Worm (Caenorhabditis elegans) whole organism, late embryonic: Measurements from ENCODE around the gene metl-9.
A peak's percentile ranks its signal among the peaks of the same experiment; 100 is the strongest.

Experiments used
- C08G9.2 ChIP-seq: sonication (generic microtip); optimal IDR thresholded peaks from 2 replicates; lab custom pipeline; 2016; ENCODE audit warnings: mild to moderate bottlenecking, missing genetic modification characterization, moderate library complexity, missing compliant biosample characterization
- F13H6.1 ChIP-seq: sonication (generic microtip); optimal IDR thresholded peaks from 2 replicates; lab custom pipeline; 2016; ENCODE audit warnings: missing genetic modification characterization, missing compliant biosample characterization
- T23F11.4 ChIP-seq: fragments of 200-800 bp; sonication (Bioruptor generic); optimal IDR thresholded peaks from 2 replicates; lab custom pipeline; 2018; ENCODE audit warnings: mild to moderate bottlenecking, missing genetic modification characterization, missing compliant biosample characterization
- Y22D7AL.16 ChIP-seq: sonication (generic microtip); optimal IDR thresholded peaks from 2 replicates; lab custom pipeline; 2016; ENCODE audit warnings: missing genetic modification characterization, missing compliant biosample characterization
- ceh-14 ChIP-seq: sonication (generic microtip); optimal IDR thresholded peaks from 2 replicates; lab custom pipeline; 2016; ENCODE audit warnings: missing genotype, missing genetic modification characterization, missing compliant biosample characterization
- ceh-18 ChIP-seq: sonication (generic microtip); optimal IDR thresholded peaks from 2 replicates; lab custom pipeline; 2016; ENCODE audit warnings: missing genetic modification characterization, missing compliant biosample characterization
- ceh-19 ChIP-seq: fragments of 200-800 bp; sonication (Bioruptor generic); optimal IDR thresholded peaks from 2 replicates; lab custom pipeline; 2018; ENCODE audit warnings: mild to moderate bottlenecking, missing genetic modification characterization, missing compliant biosample characterization
- ceh-30 ChIP-seq: fragments of 150-350 bp; optimal IDR thresholded peaks from 2 replicates; lab custom pipeline; 2014; ENCODE audit warnings: missing biosample characterization, missing genetic modification characterization
- ceh-31 ChIP-seq: sonication (generic microtip); optimal IDR thresholded peaks from 2 replicates; lab custom pipeline; 2016; ENCODE audit warnings: missing genetic modification characterization, missing compliant biosample characterization
- ceh-34 ChIP-seq: sonication (generic microtip); optimal IDR thresholded peaks from 2 replicates; lab custom pipeline; 2016; ENCODE audit warnings: mild to moderate bottlenecking, missing genetic modification characterization, missing compliant biosample characterization
- ceh-48 ChIP-seq: sonication (generic microtip); optimal IDR thresholded peaks from 2 replicates; lab custom pipeline; 2016; ENCODE audit warnings: missing genetic modification characterization, inconsistent platforms, missing compliant biosample characterization
- ceh-6 ChIP-seq: fragments of 200-800 bp; sonication (Bioruptor generic); optimal IDR thresholded peaks from 2 replicates; lab custom pipeline; 2018; ENCODE audit warnings: mild to moderate bottlenecking, missing genetic modification characterization, missing compliant biosample characterization
- che-1 ChIP-seq: sonication (generic microtip); optimal IDR thresholded peaks from 2 replicates; lab custom pipeline; 2016; ENCODE audit warnings: mild to moderate bottlenecking, missing genetic modification characterization, missing compliant biosample characterization
- dve-1 ChIP-seq: sonication (generic microtip); optimal IDR thresholded peaks from 2 replicates; lab custom pipeline; 2017; ENCODE audit warnings: antibody characterized with exemption, mild to moderate bottlenecking, missing genetic modification characterization, missing compliant biosample characterization
- ets-4 ChIP-seq: sonication (generic microtip); optimal IDR thresholded peaks from 2 replicates; lab custom pipeline; 2016; ENCODE audit warnings: missing genetic modification characterization, missing compliant biosample characterization
- fkh-10 ChIP-seq: fragments of 150-350 bp; optimal IDR thresholded peaks from 2 replicates; lab custom pipeline; 2014; ENCODE audit warnings: missing biosample characterization, missing genetic modification reagents, missing genetic modification characterization
- fkh-6 ChIP-seq: sonication (generic microtip); optimal IDR thresholded peaks from 2 replicates; lab custom pipeline; 2016; ENCODE audit warnings: missing genetic modification characterization, missing compliant biosample characterization
- hlh-30 ChIP-seq: sonication (generic microtip); optimal IDR thresholded peaks from 2 replicates; lab custom pipeline; 2017; ENCODE audit warnings: antibody characterized with exemption, missing genetic modification characterization, missing compliant biosample characterization; ENCODE audit not compliant: insufficient read depth
- hlh-8 ChIP-seq: sonication (generic microtip); optimal IDR thresholded peaks from 2 replicates; lab custom pipeline; 2016; ENCODE audit warnings: missing genotype, missing genetic modification characterization, missing compliant biosample characterization
- lim-6 ChIP-seq: sonication (generic microtip); optimal IDR thresholded peaks from 2 replicates; lab custom pipeline; 2016; ENCODE audit warnings: missing genetic modification characterization, missing compliant biosample characterization
- lin-11 ChIP-seq: fragments of 200-800 bp; sonication (Bioruptor generic); optimal IDR thresholded peaks from 2 replicates; lab custom pipeline; 2018; ENCODE audit warnings: mild to moderate bottlenecking, missing genetic modification characterization, missing compliant biosample characterization
- nfya-1 ChIP-seq: sonication (generic microtip); optimal IDR thresholded peaks from 2 replicates; lab custom pipeline; 2017; ENCODE audit warnings: missing genetic modification characterization, mild to moderate bottlenecking, missing compliant biosample characterization, antibody characterized with exemption, moderate library complexity
- nhr-11 ChIP-seq: fragments of 150-350 bp; optimal IDR thresholded peaks from 2 replicates; lab custom pipeline; 2014; ENCODE audit warnings: missing biosample characterization, missing genetic modification characterization
- nhr-232 ChIP-seq: sonication (generic microtip); optimal IDR thresholded peaks from 2 replicates; lab custom pipeline; 2016; ENCODE audit warnings: missing genetic modification characterization, missing compliant biosample characterization
- odd-2 ChIP-seq: sonication (generic microtip); optimal IDR thresholded peaks from 2 replicates; lab custom pipeline; 2017; ENCODE audit warnings: antibody characterized with exemption, mild to moderate bottlenecking, missing genetic modification characterization, missing compliant biosample characterization
- pha-2 ChIP-seq: sonication (generic microtip); optimal IDR thresholded peaks from 2 replicates; lab custom pipeline; 2017; ENCODE audit warnings: mild to moderate bottlenecking, missing genetic modification characterization, missing compliant biosample characterization
- pha-4 ChIP-seq: fragments of 150-350 bp; optimal IDR thresholded peaks from 2 replicates; lab custom pipeline; 2018; ENCODE audit warnings: missing biosample characterization, missing genetic modification reagents, missing genetic modification characterization
- pqm-1 ChIP-seq: sonication (generic microtip); optimal IDR thresholded peaks from 2 replicates; lab custom pipeline; 2016; ENCODE audit warnings: missing genetic modification characterization, missing compliant biosample characterization
- pros-1 ChIP-seq: fragments of 150-350 bp; optimal IDR thresholded peaks from 2 replicates; lab custom pipeline; 2014; ENCODE audit warnings: missing biosample characterization, missing genetic modification reagents, missing genetic modification characterization
- rnt-1 ChIP-seq: sonication (generic microtip); optimal IDR thresholded peaks from 2 replicates; lab custom pipeline; 2016; ENCODE audit warnings: missing genetic modification characterization, missing compliant biosample characterization
- sox-4 ChIP-seq: sonication (generic microtip); optimal IDR thresholded peaks from 2 replicates; lab custom pipeline; 2017; ENCODE audit warnings: mild to moderate bottlenecking, missing genetic modification characterization, inconsistent platforms, missing compliant biosample characterization
- syd-9 ChIP-seq: sonication (generic microtip); optimal IDR thresholded peaks from 2 replicates; lab custom pipeline; 2016; ENCODE audit warnings: mild to moderate bottlenecking, missing genetic modification characterization, moderate library complexity, missing compliant biosample characterization
- tbx-2 ChIP-seq: sonication (generic microtip); optimal IDR thresholded peaks from 2 replicates; lab custom pipeline; 2016; ENCODE audit warnings: missing genetic modification characterization, missing compliant biosample characterization
- tbx-7 ChIP-seq: sonication (generic microtip); optimal IDR thresholded peaks from 2 replicates; lab custom pipeline; 2016; ENCODE audit warnings: missing genotype, missing genetic modification characterization, missing compliant biosample characterization
- ttx-3 ChIP-seq: sonication (generic microtip); optimal IDR thresholded peaks from 2 replicates; lab custom pipeline; 2016; ENCODE audit warnings: missing genetic modification reagents, missing genetic modification characterization, missing compliant biosample characterization
- unc-3 ChIP-seq, 2 experiments: fragments of 200-800 bp in 1 of 2; sonication (Bioruptor generic) in 1 of 2; sonication (generic microtip) in 1 of 2; conservative IDR thresholded peaks in 1 of 2; optimal IDR thresholded peaks in 1 of 2; 2 replicates each; pipeline versions ENCODE4 v1.3.6 to Lab custom; 2016 to 2022; ENCODE audit warnings: missing compliant biosample characterization in 2 of 2, missing genetic modification characterization in 2 of 2, missing genetic modification reagents in 1 of 2
- unc-55 ChIP-seq: sonication (generic microtip); optimal IDR thresholded peaks from 2 replicates; lab custom pipeline; 2017; ENCODE audit warnings: missing biosample characterization, missing genetic modification reagents, missing genetic modification characterization
- zip-5 ChIP-seq: sonication (generic microtip); optimal IDR thresholded peaks from 2 replicates; lab custom pipeline; 2016; ENCODE audit warnings: missing genetic modification characterization, missing compliant biosample characterization

The metl-9 gene

DNA sequence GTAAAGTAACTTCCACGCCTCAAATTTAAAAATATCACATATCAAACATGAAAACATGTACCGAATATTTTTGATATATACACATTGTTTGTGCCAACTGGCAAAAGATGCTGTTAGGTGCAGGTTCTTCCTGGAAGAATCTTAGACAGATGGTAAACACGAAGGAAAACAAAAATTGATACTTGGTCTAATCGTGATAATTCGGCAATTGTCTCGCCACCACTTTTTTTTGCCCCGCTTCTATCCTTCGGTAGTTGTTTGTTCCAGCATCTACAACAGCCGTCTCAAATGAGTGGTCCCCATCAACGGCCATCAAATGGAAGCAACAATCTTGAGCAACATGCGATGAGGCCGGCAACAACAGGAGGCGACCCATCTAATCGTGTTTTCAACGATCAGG lies 18.5 kb upstream of the metl-9 start:
- TF ChIP-seq T23F11.4 (GFP tag; lab: Kevin White, UChicago), result no peak

DNA sequence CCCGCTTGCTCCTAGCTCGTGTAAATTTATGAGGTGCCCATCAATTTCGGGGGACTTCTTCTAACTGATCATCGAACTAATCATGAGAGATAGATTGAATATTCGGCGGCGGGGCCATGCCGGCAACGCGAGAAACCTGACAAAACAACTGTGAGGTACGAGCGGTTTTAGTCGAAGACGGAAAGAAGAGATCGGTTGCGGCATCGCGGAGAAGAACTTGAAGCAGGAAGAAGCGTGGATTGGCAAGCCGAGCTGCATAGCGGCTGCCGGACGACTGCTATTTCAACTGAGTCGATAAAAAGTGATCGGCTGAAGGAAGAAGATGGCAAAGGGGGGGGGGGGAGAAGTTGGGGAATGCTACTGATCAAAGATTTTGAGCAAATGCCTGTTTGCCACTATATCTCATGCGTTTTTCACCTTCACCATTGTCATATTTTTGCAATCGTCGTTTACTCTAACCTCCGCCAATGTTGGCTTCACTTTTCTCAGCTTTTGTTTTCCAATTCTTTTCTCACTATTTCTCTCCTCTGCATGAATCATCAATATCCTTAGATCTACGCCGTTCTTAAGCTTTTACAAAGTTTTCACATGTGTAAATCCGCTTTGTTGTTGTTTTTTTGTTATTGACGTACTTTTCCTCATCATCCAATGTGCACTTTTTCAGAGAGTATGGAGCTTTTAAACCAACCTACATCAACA lies 16.7 kb upstream of the metl-9 start, which contains the start of gene pqn-62:
Gene pqn-62 (plus strand): TSS at position 649 of the 699 bp plus-strand sequence.
- no peak for TF ChIP-seq ceh-14 (tag; lab: Kevin White, UChicago)
- TF ChIP-seq unc-3 (GFP tag; conservative IDR thresholded peaks at IDR 0.05; lab: Robert Waterston, UW), result no peak
- no peak for TF ChIP-seq unc-3 (tag; optimal IDR thresholded peaks at IDR 0.05; lab: Kevin White, UChicago)
- no peak for TF ChIP-seq C08G9.2 (tag; lab: Kevin White, UChicago)
- TF ChIP-seq pqm-1 (tag; lab: Kevin White, UChicago), result no peak
- no peak for TF ChIP-seq odd-2 (tag; lab: Kevin White, UChicago)
- no peak for TF ChIP-seq ceh-48 (tag; lab: Kevin White, UChicago)
- peak; percentile 17 for TF ChIP-seq ceh-34 (tag; lab: Kevin White, UChicago)
- TF ChIP-seq dve-1 (tag; lab: Kevin White, UChicago), result no peak
- peak; percentile 22 for TF ChIP-seq nfya-1 (tag; lab: Kevin White, UChicago)
- TF ChIP-seq ceh-19 (GFP tag; lab: Kevin White, UChicago), result no peak
- no peak for TF ChIP-seq Y22D7AL.16 (tag; lab: Kevin White, UChicago)
- no peak for TF ChIP-seq che-1 (tag; lab: Kevin White, UChicago)
- TF ChIP-seq nhr-232 (tag; lab: Kevin White, UChicago), result no peak
- TF ChIP-seq ttx-3 (tag; lab: Kevin White, UChicago), result no peak
- no peak for TF ChIP-seq zip-5
- TF ChIP-seq nhr-11, result no peak
- TF ChIP-seq pha-4 (tag; lab: Kevin White, UChicago), result no peak
- TF ChIP-seq unc-55 (GFP tag; lab: Kevin White, UChicago), result peak; percentile 51
- TF ChIP-seq ceh-6 (GFP tag; lab: Kevin White, UChicago), result no peak
- TF ChIP-seq rnt-1 (tag; lab: Kevin White, UChicago), result peak; percentile 60
- no peak for TF ChIP-seq pha-2 (tag; lab: Kevin White, UChicago)
- TF ChIP-seq ceh-31 (tag; lab: Kevin White, UChicago), result no peak
- no peak for TF ChIP-seq hlh-30 (tag; lab: Kevin White, UChicago)
- peak; percentile 70 for TF ChIP-seq ceh-18 (tag; lab: Kevin White, UChicago)
- no peak for TF ChIP-seq tbx-7 (tag; lab: Kevin White, UChicago)

DNA sequence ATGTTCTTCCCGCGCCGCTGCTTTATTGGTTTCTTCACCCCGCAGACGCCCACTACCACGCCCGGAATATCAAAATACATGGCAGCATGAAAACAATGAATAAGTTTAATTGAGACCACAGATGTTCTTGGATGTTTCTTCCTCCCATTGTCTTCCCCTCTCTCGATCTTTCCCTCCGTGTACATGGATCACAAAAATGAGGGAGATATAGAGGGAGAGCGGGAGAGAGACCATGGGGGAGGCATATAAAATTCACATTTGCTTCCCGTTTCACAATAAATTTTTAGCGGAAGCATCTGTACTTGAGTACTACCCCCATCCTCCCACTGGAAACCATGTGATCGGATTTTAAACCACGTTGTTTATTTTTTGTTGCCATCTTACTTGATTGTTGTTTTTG lies 14.5 kb upstream of the metl-9 start:
- TF ChIP-seq hlh-8 (tag; lab: Kevin White, UChicago) (peak; percentile 17), pha-2 (tag; lab: Kevin White, UChicago) (no peak), ceh-18 (tag; lab: Kevin White, UChicago) (peak; percentile 23), F13H6.1 (no peak), unc-3 (GFP tag; conservative IDR thresholded peaks at IDR 0.05; lab: Robert Waterston, UW) (no peak), unc-3 (tag; optimal IDR thresholded peaks at IDR 0.05; lab: Kevin White, UChicago) (no peak)

DNA sequence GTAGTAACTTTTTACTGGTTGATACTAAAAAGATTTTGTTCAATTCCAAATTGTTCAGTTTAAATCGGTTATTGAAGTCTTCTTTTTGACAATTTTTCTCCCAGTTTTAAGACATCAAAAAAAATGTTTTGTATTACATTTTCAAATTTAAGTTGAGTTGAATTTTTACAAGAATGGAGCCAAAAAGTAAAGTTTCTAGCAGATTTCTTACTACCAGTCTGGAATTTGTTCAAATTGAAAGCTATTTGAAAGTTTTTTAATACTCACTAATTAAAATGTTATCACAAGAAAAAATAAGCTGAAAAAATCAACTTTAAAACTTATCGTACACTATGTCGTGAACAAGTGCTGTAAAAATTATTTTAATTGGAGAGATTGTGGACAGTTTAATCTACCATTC lies 11.1 kb upstream of the metl-9 start:
- no peak for TF ChIP-seq C08G9.2 (tag; lab: Kevin White, UChicago)
- no peak for TF ChIP-seq lim-6 (tag; lab: Kevin White, UChicago)
- no peak for TF ChIP-seq odd-2 (tag; lab: Kevin White, UChicago)
- no peak for TF ChIP-seq sox-4 (tag; lab: Kevin White, UChicago)
- no peak for TF ChIP-seq ets-4 (tag; lab: Kevin White, UChicago)
- TF ChIP-seq pros-1 (tag; lab: Kevin White, UChicago), result no peak
- no peak for TF ChIP-seq ceh-48 (tag; lab: Kevin White, UChicago)
- no peak for TF ChIP-seq tbx-2 (tag; lab: Kevin White, UChicago)
- no peak for TF ChIP-seq ceh-30 (tag; lab: Kevin White, UChicago)
- TF ChIP-seq rnt-1 (tag; lab: Kevin White, UChicago), result no peak
- TF ChIP-seq syd-9 (tag; lab: Kevin White, UChicago), result no peak
- TF ChIP-seq fkh-10 (GFP tag; lab: Kevin White, UChicago), result no peak
- no peak for TF ChIP-seq nhr-232 (tag; lab: Kevin White, UChicago)
- no peak for TF ChIP-seq fkh-6 (tag; lab: Kevin White, UChicago)
- TF ChIP-seq Y22D7AL.16 (tag; lab: Kevin White, UChicago), result no peak
- no peak for TF ChIP-seq lin-11 (tag; lab: Kevin White, UChicago)
